Fruit fly (Drosophila melanogaster) Kc167 (cell line): ENCODE data around the gene Ssl2.

Experiments
- Myc ChIP-seq: fragments of >200 bp; optimal IDR thresholded peaks from 2 replicates; lab custom pipeline; 2017; ENCODE audit warnings: missing external identifiers
- Sin3A ChIP-seq: fragments of >200 bp; optimal IDR thresholded peaks from 2 replicates; lab custom pipeline; 2018; ENCODE audit warnings: missing external identifiers
- h ChIP-seq: fragments of >200 bp; optimal IDR thresholded peaks from 3 replicates; lab custom pipeline; 2018; ENCODE audit warnings: missing external identifiers
- insv ChIP-seq: fragments of >200 bp; optimal IDR thresholded peaks from 3 replicates; lab custom pipeline; 2018; ENCODE audit warnings: missing external identifiers
- psq ChIP-seq: fragments of >200 bp; optimal IDR thresholded peaks from 2 replicates; lab custom pipeline; 2017; ENCODE audit warnings: missing external identifiers

DNA sequence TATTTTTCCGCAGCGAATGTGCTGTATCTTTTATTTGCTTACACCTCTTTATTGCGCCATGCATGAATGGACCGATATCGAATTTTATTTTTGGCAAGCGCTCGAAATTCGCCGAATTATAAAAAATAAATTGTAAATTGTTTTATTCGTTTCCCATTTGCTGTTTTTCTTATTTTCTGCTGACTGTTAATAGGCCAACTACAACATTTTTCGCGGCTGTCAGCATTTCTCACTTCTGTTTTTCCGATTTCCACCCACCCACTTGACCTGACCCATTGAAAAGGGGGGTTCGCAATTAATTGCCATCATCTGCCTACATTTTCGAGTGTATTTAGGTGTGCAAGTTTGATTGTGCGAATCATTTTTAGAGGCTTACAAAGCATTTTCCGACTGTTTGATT is 44.2 kb upstream of the Ssl2 start:
- TF ChIP-seq insv (no peak), psq (lab: Kevin White, UChicago) (no peak), h (lab: Kevin White, UChicago) (no peak), Myc (lab: Kevin White, UChicago) (no peak), Sin3A (lab: Kevin White, UChicago) (no peak)
